Worm (Caenorhabditis elegans) whole organism, mixed stage, embryonic: ENCODE measurements around the gene F55C12.2.

Experiments
- hlh-1 ChIP-seq: fragments of 150-350 bp; optimal IDR thresholded peaks from 2 replicates; lab custom pipeline; 2014; ENCODE audit warnings: missing biosample characterization, missing genetic modification reagents, missing genetic modification characterization
- unc-39 ChIP-seq: fragments of 150-350 bp; optimal IDR thresholded peaks from 2 replicates; lab custom pipeline; 2014; ENCODE audit warnings: missing biosample characterization, missing genetic modification characterization

ce11 chrII:5876053-5876452 is 558 bp upstream of the F55C12.2 start, which contains the start of gene F55C12.6:
- no peak for TF ChIP-seq unc-39 (tag; lab: Kevin White, UChicago)
- TF ChIP-seq hlh-1 (tag; lab: Kevin White, UChicago): no peak
